Worm (Caenorhabditis elegans) whole organism, early embryonic: ENCODE measurements around the gene F35C11.6.

Source experiments
- B0310.2 ChIP-seq: sonication (generic microtip); optimal IDR thresholded peaks from 2 replicates; lab custom pipeline; 2016; ENCODE audit warnings: mild to moderate bottlenecking, missing genetic modification characterization, missing compliant biosample characterization
- F13C5.2 ChIP-seq: sonication (generic microtip); optimal IDR thresholded peaks from 2 replicates; lab custom pipeline; 2017; ENCODE audit warnings: mild to moderate bottlenecking, missing genetic modification characterization, inconsistent platforms, missing compliant biosample characterization
- aly-1 ChIP-seq: sonication (generic microtip); optimal IDR thresholded peaks from 2 replicates; lab custom pipeline; 2016; ENCODE audit warnings: missing genetic modification characterization, missing compliant biosample characterization
- ama-1 ChIP-seq: fragments of 150-350 bp; optimal IDR thresholded peaks from 2 replicates; lab custom pipeline; 2014
- ceh-36 ChIP-seq: sonication (generic microtip); optimal IDR thresholded peaks from 2 replicates; lab custom pipeline; 2016; ENCODE audit warnings: missing genetic modification characterization, inconsistent platforms, missing compliant biosample characterization
- flt-1 ChIP-seq: fragments of 200-800 bp; sonication (Bioruptor generic); IDR thresholded peaks from 2 replicates; pipeline ENCODE4 v1.3.6; 2022; ENCODE audit warnings: missing genetic modification characterization, missing compliant biosample characterization
- hmbx-1 ChIP-seq: sonication (generic microtip); optimal IDR thresholded peaks from 2 replicates; lab custom pipeline; 2016; ENCODE audit warnings: mild to moderate bottlenecking, missing genetic modification characterization, missing compliant biosample characterization
- hmg-4 ChIP-seq: fragments of 200-800 bp; sonication (Bioruptor generic); optimal IDR thresholded peaks from 2 replicates; lab custom pipeline; 2018; ENCODE audit warnings: mild to moderate bottlenecking, missing genetic modification characterization, missing compliant biosample characterization
- sea-1 ChIP-seq: fragments of 200-800 bp; sonication (Bioruptor generic); conservative IDR thresholded peaks from 2 replicates; pipeline ENCODE4 v1.3.6; 2022; ENCODE audit warnings: missing genetic modification characterization, missing compliant biosample characterization
- tbx-11 ChIP-seq: fragments of 200-800 bp; sonication (Bioruptor generic); IDR thresholded peaks from 2 replicates; pipeline ENCODE4 v1.3.6; 2022; ENCODE audit warnings: missing genetic modification characterization, missing compliant biosample characterization

ce11 chrII:8269351-8269750, 10.4 kb upstream of the F35C11.6 start, which contains the start of gene K01C8.2:
- TF ChIP-seq flt-1 (GFP tag; lab: Robert Waterston, UW) (no peak), ama-1 (lab: Kevin White, UChicago) (no peak), B0310.2 (tag; lab: Kevin White, UChicago) (no peak), aly-1 (tag; lab: Kevin White, UChicago) (no peak), hmbx-1 (tag; lab: Kevin White, UChicago) (no peak), F13C5.2 (tag; lab: Kevin White, UChicago) (no peak), hmg-4 (GFP tag; lab: Kevin White, UChicago) (no peak), sea-1 (no peak), ceh-36 (tag; lab: Kevin White, UChicago) (no peak), tbx-11 (GFP tag; lab: Robert Waterston, UW) (no peak)
